Fruit fly (Drosophila melanogaster) whole organism, embryonic: Measurements from ENCODE around the gene CG32163.
A peak's percentile ranks its signal among the peaks of the same experiment; 100 is the strongest.

Experiments
- CG11247 ChIP-seq: fragments of 200-800 bp; sonication (Bioruptor generic); IDR thresholded peaks from 2 replicates; pipeline ENCODE4 v1.3.6; 2022; ENCODE audit warnings: missing biosample characterization, missing genetic modification characterization
- CG11456 ChIP-seq: fragments of 200-800 bp; sonication (Bioruptor generic); IDR thresholded peaks from 3 replicates; pipeline ENCODE4 v1.3.6; 2022; ENCODE audit warnings: missing biosample characterization, missing genetic modification characterization
- CG11695 ChIP-seq: fragments of 200-800 bp; sonication (Bioruptor generic); IDR thresholded peaks from 3 replicates; pipeline ENCODE4 v1.3.6; 2022; ENCODE audit warnings: missing biosample characterization, missing genetic modification characterization
- CG12219 ChIP-seq: fragments of 200-800 bp; sonication (Bioruptor generic); optimal IDR thresholded peaks from 3 replicates; lab custom pipeline; 2018; ENCODE audit warnings: missing biosample characterization, mild to moderate bottlenecking, missing genetic modification characterization
- CG13296 ChIP-seq: fragments of 200-800 bp; sonication (Bioruptor generic); optimal IDR thresholded peaks from 3 replicates; lab custom pipeline; 2018; ENCODE audit warnings: missing biosample characterization, mild to moderate bottlenecking, missing genetic modification characterization
- CG13775 ChIP-seq: fragments of 200-800 bp; sonication (Bioruptor generic); optimal IDR thresholded peaks from 3 replicates; lab custom pipeline; 2017; ENCODE audit warnings: missing biosample characterization, mild to moderate bottlenecking, missing genetic modification characterization
- CG14441 ChIP-seq: fragments of 200-800 bp; sonication (Bioruptor generic); IDR thresholded peaks from 2 replicates; pipeline ENCODE4 v1.3.6; 2022; ENCODE audit warnings: missing biosample characterization, missing genetic modification characterization
- CG1603 ChIP-seq: fragments of 200-800 bp; sonication (Bioruptor generic); optimal IDR thresholded peaks from 2 replicates; lab custom pipeline; 2019; ENCODE audit warnings: missing biosample characterization, mild to moderate bottlenecking, missing genetic modification characterization, moderate library complexity
- CG16863 ChIP-seq: fragments of 200-800 bp; sonication (Bioruptor generic); optimal IDR thresholded peaks from 3 replicates; lab custom pipeline; 2016; ENCODE audit warnings: missing biosample characterization, missing genetic modification characterization
- CG17385 ChIP-seq: fragments of 200-800 bp; sonication (Bioruptor generic); optimal IDR thresholded peaks from 3 replicates; lab custom pipeline; 2018; ENCODE audit warnings: missing biosample characterization, mild to moderate bottlenecking, missing genetic modification characterization
- CG17912 ChIP-seq: fragments of 200-800 bp; sonication (Bioruptor generic); optimal IDR thresholded peaks from 2 replicates; lab custom pipeline; 2018; ENCODE audit warnings: missing biosample characterization, mild to moderate bottlenecking, missing genetic modification characterization
- CG18599 ChIP-seq: fragments of 200-800 bp; sonication (Bioruptor generic); optimal IDR thresholded peaks from 3 replicates; lab custom pipeline; 2017; ENCODE audit warnings: missing biosample characterization, missing genetic modification characterization, mild to moderate bottlenecking, moderate library complexity, missing genetic modification reagents
- CG18619 ChIP-seq: fragments of 200-800 bp; sonication (Bioruptor generic); optimal IDR thresholded peaks from 3 replicates; lab custom pipeline; 2017; ENCODE audit warnings: missing biosample characterization, mild to moderate bottlenecking, missing genetic modification characterization
- CG2875 ChIP-seq: fragments of 200-800 bp; sonication (Bioruptor generic); optimal IDR thresholded peaks from 2 replicates; lab custom pipeline; 2017; ENCODE audit warnings: missing biosample characterization, mild to moderate bottlenecking, missing genetic modification characterization, missing genetic modification reagents
- CG3281 ChIP-seq: fragments of 200-800 bp; sonication (Bioruptor generic); optimal IDR thresholded peaks from 3 replicates; lab custom pipeline; 2017; ENCODE audit warnings: missing biosample characterization, mild to moderate bottlenecking, missing genetic modification characterization
- CG33213 ChIP-seq: fragments of 200-800 bp; sonication (Bioruptor generic); optimal IDR thresholded peaks from 3 replicates; lab custom pipeline; 2016; ENCODE audit warnings: missing biosample characterization, missing genetic modification characterization
- CG33557 ChIP-seq: fragments of 200-800 bp; sonication (Bioruptor generic); optimal IDR thresholded peaks from 2 replicates; lab custom pipeline; 2019; ENCODE audit warnings: missing biosample characterization, mild to moderate bottlenecking, missing genetic modification characterization, moderate library complexity
- CG34224 ChIP-seq: fragments of 200-800 bp; sonication (Bioruptor generic); IDR thresholded peaks from 3 replicates; pipeline ENCODE4 v1.3.6; 2022; ENCODE audit warnings: missing biosample characterization, missing genetic modification characterization; ENCODE audit not compliant: partially characterized antibody
- CG42726 ChIP-seq: fragments of 200-800 bp; sonication (Bioruptor generic); IDR thresholded peaks from 2 replicates; pipeline ENCODE4 v1.3.6; 2022; ENCODE audit warnings: missing biosample characterization, missing genetic modification characterization; ENCODE audit not compliant: partially characterized antibody
- CG4854 ChIP-seq: fragments of 200-800 bp; sonication (Bioruptor generic); optimal IDR thresholded peaks from 2 replicates; lab custom pipeline; 2016; ENCODE audit warnings: missing biosample characterization, missing genetic modification characterization, inconsistent platforms
- CG5953 ChIP-seq: fragments of 200-800 bp; sonication (Bioruptor generic); IDR thresholded peaks from 2 replicates; pipeline ENCODE4 v1.3.6; 2022; ENCODE audit warnings: missing biosample characterization, missing genetic modification characterization
- CG7372 ChIP-seq: fragments of 200-800 bp; sonication (Bioruptor generic); IDR thresholded peaks from 2 replicates; pipeline ENCODE4 v1.3.6; 2022; ENCODE audit warnings: missing biosample characterization, missing genetic modification characterization
- CG7987 ChIP-seq: fragments of 200-800 bp; sonication (Bioruptor generic); optimal IDR thresholded peaks from 2 replicates; lab custom pipeline; 2018; ENCODE audit warnings: missing biosample characterization, mild to moderate bottlenecking, missing genetic modification characterization, moderate library complexity
- CG8944 ChIP-seq: fragments of 200-800 bp; sonication (Bioruptor generic); optimal IDR thresholded peaks from 3 replicates; lab custom pipeline; 2016; ENCODE audit warnings: missing biosample characterization, missing genetic modification characterization
- CG9727 ChIP-seq: fragments of 200-800 bp; sonication (Bioruptor generic); optimal IDR thresholded peaks from 3 replicates; lab custom pipeline; 2017; ENCODE audit warnings: missing biosample characterization, mild to moderate bottlenecking, missing genetic modification characterization
- Gsc ChIP-seq: fragments of 200-800 bp; sonication (Bioruptor generic); IDR thresholded peaks from 2 replicates; pipeline ENCODE4 v1.3.6; 2022; ENCODE audit warnings: missing biosample characterization, missing genetic modification characterization
- H2.0 ChIP-seq: fragments of 200-800 bp; sonication (Bioruptor generic); IDR thresholded peaks from 2 replicates; pipeline ENCODE4 v1.3.6; 2022; ENCODE audit warnings: missing biosample characterization, missing genetic modification characterization
- HLH4C ChIP-seq: fragments of 200-800 bp; sonication (Bioruptor generic); IDR thresholded peaks from 3 replicates; pipeline ENCODE4 v1.3.6; 2022; ENCODE audit warnings: missing biosample characterization, missing genetic modification characterization; ENCODE audit not compliant: partially characterized antibody
- Lpt ChIP-seq: fragments of >200 bp; optimal IDR thresholded peaks from 2 replicates; lab custom pipeline; 2018; ENCODE audit warnings: missing biosample characterization, missing genetic modification characterization
- Oaz ChIP-seq: fragments of 200-800 bp; sonication (Bioruptor generic); IDR thresholded peaks from 2 replicates; pipeline ENCODE4 v1.3.6; 2022; ENCODE audit warnings: missing biosample characterization, missing genetic modification characterization
- Opbp ChIP-seq: fragments of 200-800 bp; sonication (Bioruptor generic); IDR thresholded peaks from 3 replicates; pipeline ENCODE4 v1.3.6; 2022; ENCODE audit warnings: missing biosample characterization, missing genetic modification characterization; ENCODE audit not compliant: partially characterized antibody
- Poxn ChIP-seq: fragments of 200-800 bp; sonication (Bioruptor generic); IDR thresholded peaks from 2 replicates; pipeline ENCODE4 v1.3.6; 2022; ENCODE audit warnings: missing biosample characterization, missing genetic modification characterization
- ara ChIP-seq: fragments of 200-800 bp; sonication (Bioruptor generic); IDR thresholded peaks from 2 replicates; pipeline ENCODE4 v1.3.6; 2022; ENCODE audit warnings: missing biosample characterization, missing genetic modification characterization
- ash1 ChIP-seq: fragments of 200-800 bp; sonication (Bioruptor generic); optimal IDR thresholded peaks from 2 replicates; lab custom pipeline; 2018; ENCODE audit warnings: missing biosample characterization, mild to moderate bottlenecking, missing genetic modification characterization
- ewg ChIP-seq: fragments of 200-800 bp; sonication (Bioruptor generic); optimal IDR thresholded peaks from 3 replicates; lab custom pipeline; 2017; ENCODE audit warnings: mild to moderate bottlenecking, missing biosample characterization, missing genetic modification reagents, missing genetic modification characterization
- fu2 ChIP-seq: fragments of 200-800 bp; sonication (Bioruptor generic); optimal IDR thresholded peaks from 2 replicates; lab custom pipeline; 2016; ENCODE audit warnings: missing biosample characterization, missing genetic modification characterization
- grau ChIP-seq: fragments of 200-800 bp; optimal IDR thresholded peaks from 3 replicates; lab custom pipeline; 2019; ENCODE audit warnings: missing biosample characterization, mild to moderate bottlenecking, missing genetic modification characterization, moderate library complexity
- klu ChIP-seq: fragments of 200-800 bp; sonication (Bioruptor generic); IDR thresholded peaks from 2 replicates; pipeline ENCODE4 v1.3.6; 2022; ENCODE audit warnings: missing biosample characterization, missing genetic modification characterization
- lmd ChIP-seq: fragments of 200-800 bp; sonication (Bioruptor generic); IDR thresholded peaks from 2 replicates; pipeline ENCODE4 v1.3.6; 2022; ENCODE audit warnings: missing biosample characterization, missing genetic modification characterization
- luna ChIP-seq: fragments of 200-800 bp; sonication (Bioruptor generic); optimal IDR thresholded peaks from 2 replicates; lab custom pipeline; 2016; ENCODE audit warnings: missing biosample characterization, missing genetic modification characterization
- mam ChIP-seq: fragments of 200-800 bp; sonication (Bioruptor generic); optimal IDR thresholded peaks from 3 replicates; lab custom pipeline; 2016; ENCODE audit warnings: missing biosample characterization, missing genetic modification characterization
- ranshi ChIP-seq: fragments of 200-800 bp; sonication (Bioruptor generic); IDR thresholded peaks from 2 replicates; pipeline ENCODE4 v1.3.6; 2022; ENCODE audit warnings: missing biosample characterization, missing genetic modification characterization
- row ChIP-seq: fragments of 200-800 bp; sonication (Bioruptor generic); IDR thresholded peaks from 3 replicates; pipeline ENCODE4 v1.3.6; 2022; ENCODE audit warnings: missing biosample characterization, missing genetic modification characterization
- ssp ChIP-seq: fragments of 200-800 bp; sonication (Bioruptor generic); IDR thresholded peaks from 2 replicates; pipeline ENCODE4 v1.3.6; 2022; ENCODE audit warnings: missing biosample characterization, missing genetic modification characterization
- stc ChIP-seq: fragments of 200-800 bp; sonication (Bioruptor generic); IDR thresholded peaks from 2 replicates; pipeline ENCODE4 v1.3.6; 2022; ENCODE audit warnings: missing biosample characterization, missing genetic modification characterization
- tap ChIP-seq: fragments of 200-800 bp; optimal IDR thresholded peaks from 3 replicates; lab custom pipeline; 2019; ENCODE audit warnings: missing biosample characterization, mild to moderate bottlenecking, missing genetic modification characterization, moderate library complexity
- trh ChIP-seq: fragments of 200-800 bp; sonication (Bioruptor generic); optimal IDR thresholded peaks from 2 replicates; lab custom pipeline; 2016; ENCODE audit warnings: missing biosample characterization, missing genetic modification characterization
- tx ChIP-seq: fragments of 200-800 bp; sonication (Bioruptor generic); optimal IDR thresholded peaks from 2 replicates; lab custom pipeline; 2016; ENCODE audit warnings: missing biosample characterization, missing genetic modification characterization
- z ChIP-seq: fragments of 200-800 bp; sonication (Bioruptor generic); IDR thresholded peaks from 3 replicates; pipeline ENCODE4 v1.3.6; 2022; ENCODE audit warnings: missing biosample characterization, missing genetic modification characterization
- zf30C ChIP-seq: fragments of 200-800 bp; sonication (Bioruptor generic); optimal IDR thresholded peaks from 3 replicates; lab custom pipeline; 2018; ENCODE audit warnings: missing biosample characterization, mild to moderate bottlenecking, missing genetic modification characterization

Gene CG32163

DNA sequence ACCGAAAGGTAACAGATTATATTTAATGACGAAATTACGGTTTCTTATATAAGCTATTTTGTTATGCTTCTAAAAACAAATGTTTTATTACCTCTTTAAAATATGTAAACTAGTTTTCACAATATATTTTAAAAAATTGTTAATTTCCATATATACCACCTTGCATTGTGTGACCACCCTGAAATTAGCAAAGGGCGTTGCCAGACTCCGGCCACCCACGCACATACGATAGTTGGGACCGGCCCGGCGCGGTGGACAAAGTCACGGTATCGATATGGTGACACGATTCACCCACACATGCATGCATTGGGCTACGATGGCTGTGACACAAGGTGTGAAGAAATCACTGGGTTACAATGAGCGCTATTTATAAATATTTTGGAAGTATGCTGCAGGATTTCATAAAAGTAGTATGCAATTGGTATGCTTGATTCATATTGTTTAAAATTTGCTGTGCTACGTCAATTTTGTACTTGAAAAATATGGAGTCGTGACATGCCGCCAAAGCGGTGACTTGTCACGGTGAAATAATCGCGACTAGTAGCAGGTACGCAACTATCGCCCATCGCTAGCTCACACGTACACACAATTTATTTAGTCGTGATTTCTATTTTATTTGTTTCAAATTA lies 1.2 kb downstream of the CG32163 start (continued):
- TF ChIP-seq CG7987 (GFP tag; lab: Kevin White, UChicago), result no peak
- peak; percentile 52 for TF ChIP-seq CG13775 (GFP tag; lab: Kevin White, UChicago)
- peak; percentile 94 for TF ChIP-seq row (GFP tag; lab: Robert Waterston, UW)
- TF ChIP-seq stc (GFP tag; lab: Robert Waterston, UW), result peak; percentile 69; the same call in 1 of the 2 replicates
- 0 out of 2 replicates have a peak, but pooled peaks have one; percentile 40 for TF ChIP-seq CG5953
- no peak for TF ChIP-seq z (GFP tag; lab: Robert Waterston, UW)
- TF ChIP-seq CG7372, result 0 out of 2 replicates have a peak, but pooled peaks have one; percentile 31
- TF ChIP-seq CG42726 (GFP tag; lab: Robert Waterston, UW), result peak; percentile 87
- peak; percentile 63 for TF ChIP-seq grau (tag; lab: Kevin White, UChicago)
- TF ChIP-seq CG18599, result peak; percentile 64
- TF ChIP-seq CG9727 (GFP tag; lab: Kevin White, UChicago), result peak; percentile 68
- TF ChIP-seq CG34224 (GFP tag; lab: Robert Waterston, UW), result peak; percentile 93
- peak; percentile 34 for TF ChIP-seq CG3281 (GFP tag; lab: Kevin White, UChicago)
- peak; percentile 51; the same call in 1 of the 2 replicates for TF ChIP-seq CG11247 (GFP tag; lab: Robert Waterston, UW)
- TF ChIP-seq trh (GFP tag; lab: Kevin White, UChicago), result peak; percentile 25
- peak; percentile 55; the same call in 1 of the 2 replicates for TF ChIP-seq lmd (GFP tag; lab: Robert Waterston, UW)
- peak; percentile 100 for TF ChIP-seq klu
- TF ChIP-seq Gsc (GFP tag; lab: Robert Waterston, UW), result no peak
- peak; percentile 34 for TF ChIP-seq fu2 (GFP tag; lab: Kevin White, UChicago)
- peak; percentile 44; the same call in 1 of the 2 replicates for TF ChIP-seq ssp (GFP tag; lab: Robert Waterston, UW)
- TF ChIP-seq ash1 (GFP tag; lab: Kevin White, UChicago), result no peak
- TF ChIP-seq CG11456 (GFP tag; lab: Robert Waterston, UW), result peak; percentile 76; the same call in 2 of the 3 replicates
- TF ChIP-seq CG17385 (GFP tag; lab: Kevin White, UChicago), result peak; percentile 24
- peak; percentile 85 for TF ChIP-seq Opbp (GFP tag; lab: Robert Waterston, UW)
- TF ChIP-seq Poxn, result peak; percentile 32; the same call in 1 of the 2 replicates
- peak; percentile 36; the same call in 1 of the 2 replicates for TF ChIP-seq CG14441 (GFP tag; lab: Robert Waterston, UW)
- peak; percentile 50 for TF ChIP-seq CG17912 (GFP tag; lab: Kevin White, UChicago)
- TF ChIP-seq CG11695, result peak; percentile 64; the same call in 2 of the 3 replicates
- no peak for TF ChIP-seq Oaz
- TF ChIP-seq zf30C (GFP tag; lab: Kevin White, UChicago), result no peak
- TF ChIP-seq CG8944 (GFP tag; lab: Kevin White, UChicago), result peak; percentile 24
- peak; percentile 32 for TF ChIP-seq CG18619 (GFP tag; lab: Kevin White, UChicago)
- TF ChIP-seq CG12219 (GFP tag; lab: Kevin White, UChicago), result no peak
- TF ChIP-seq CG4854 (GFP tag; lab: Kevin White, UChicago), result peak; percentile 10
- TF ChIP-seq tap, result peak; percentile 38
- peak; percentile 90 for TF ChIP-seq HLH4C (GFP tag; lab: Robert Waterston, UW)
- no peak for TF ChIP-seq ara (GFP tag; lab: Robert Waterston, UW)
- peak; percentile 60 for TF ChIP-seq CG33213 (GFP tag; lab: Kevin White, UChicago)
- TF ChIP-seq CG1603, result peak; percentile 75
- peak; percentile 6 for TF ChIP-seq CG33557 (GFP tag; lab: Kevin White, UChicago)
- TF ChIP-seq H2.0 (GFP tag; lab: Robert Waterston, UW), result peak; percentile 52
- TF ChIP-seq Lpt, result no peak
- peak; percentile 60 for TF ChIP-seq CG16863 (GFP tag; lab: Kevin White, UChicago)
- peak; percentile 41 for TF ChIP-seq tx (GFP tag; lab: Kevin White, UChicago)
- no peak for TF ChIP-seq luna (GFP tag; lab: Kevin White, UChicago)
- no peak for TF ChIP-seq CG2875
- TF ChIP-seq ewg (GFP tag; lab: Kevin White, UChicago), result peak; percentile 68
- TF ChIP-seq mam (GFP tag; lab: Kevin White, UChicago), result peak; percentile 67
- peak; percentile 68 for TF ChIP-seq ranshi (GFP tag; lab: Robert Waterston, UW)
- peak; percentile 60 for TF ChIP-seq CG13296 (GFP tag; lab: Kevin White, UChicago)
